Fruit fly (Drosophila melanogaster) ovary, adult (tissue): ENCODE data around the gene Atg8a.

Source experiments
- CG17801 ChIP-seq: fragments of 200-800 bp; optimal IDR thresholded peaks from 2 replicates; lab custom pipeline; 2019; ENCODE audit warnings: missing biosample characterization, mild to moderate bottlenecking, missing genetic modification characterization, moderate library complexity; ENCODE audit not compliant: partially characterized antibody

Gene Atg8a

DNA sequence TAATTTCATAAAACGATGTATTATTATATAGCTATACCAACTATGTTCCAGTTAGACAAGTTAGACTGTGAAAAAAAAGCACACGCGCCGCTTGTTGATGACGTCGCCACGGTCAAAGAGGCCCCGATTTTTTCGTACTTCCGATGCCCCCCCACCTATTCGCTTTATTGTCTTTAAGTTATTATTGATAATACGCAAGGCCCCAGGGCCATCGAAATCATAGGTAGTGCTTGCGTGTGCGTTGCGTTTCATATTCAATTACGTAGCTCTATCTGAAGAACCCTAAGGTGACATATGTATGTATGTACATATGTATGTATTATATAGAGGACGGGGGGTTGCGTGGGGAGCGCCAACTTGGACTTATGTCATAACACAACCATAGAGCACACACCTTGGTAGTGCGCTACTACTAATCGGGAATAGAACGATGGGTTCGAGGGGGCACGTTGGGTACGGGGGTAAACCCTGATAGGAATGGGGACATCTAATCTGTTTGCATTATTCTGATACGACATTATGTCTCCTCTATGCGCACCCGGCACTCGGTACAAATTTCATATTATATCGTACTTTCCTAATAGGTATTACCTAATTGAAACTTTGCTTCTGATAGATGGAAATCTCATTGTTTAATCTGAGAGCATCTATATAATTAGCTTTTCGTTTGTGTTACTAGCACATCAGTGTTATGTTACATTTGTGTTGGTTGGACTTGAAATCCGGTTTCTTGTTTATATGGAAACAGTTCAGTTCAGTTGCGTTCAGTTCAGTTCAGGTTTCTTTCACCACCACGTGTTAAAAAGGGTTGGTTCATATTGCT lies 28.3 kb downstream of the Atg8a start:
- TF ChIP-seq CG17801 = no peak

DNA sequence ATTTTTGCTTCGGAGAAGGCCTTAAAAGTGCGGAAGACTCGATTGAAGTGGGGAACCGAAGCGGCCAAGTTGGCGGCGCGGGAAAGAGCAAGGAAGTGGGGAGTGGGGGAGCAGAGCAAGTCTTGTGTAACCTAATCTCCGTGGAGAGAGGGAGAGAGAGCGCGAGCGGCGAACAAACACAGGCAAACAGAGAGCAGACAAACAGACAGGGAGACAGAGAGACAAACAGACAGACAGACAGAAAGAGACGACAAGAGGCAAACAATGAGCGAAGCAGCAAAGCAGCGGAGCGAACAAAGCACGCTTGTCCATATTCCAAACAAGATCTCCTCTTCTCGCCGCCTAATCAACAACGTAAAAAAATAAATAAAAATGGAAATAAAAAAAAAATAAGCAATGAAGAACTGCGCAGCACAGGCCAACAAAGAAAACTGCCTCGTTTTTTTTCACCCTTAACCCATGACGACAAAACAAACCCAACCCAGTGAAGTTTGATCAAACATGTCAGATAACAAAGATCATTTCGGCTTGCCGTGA lies 29.2 kb downstream of the Atg8a start:
- TF ChIP-seq CG17801 = no peak

DNA sequence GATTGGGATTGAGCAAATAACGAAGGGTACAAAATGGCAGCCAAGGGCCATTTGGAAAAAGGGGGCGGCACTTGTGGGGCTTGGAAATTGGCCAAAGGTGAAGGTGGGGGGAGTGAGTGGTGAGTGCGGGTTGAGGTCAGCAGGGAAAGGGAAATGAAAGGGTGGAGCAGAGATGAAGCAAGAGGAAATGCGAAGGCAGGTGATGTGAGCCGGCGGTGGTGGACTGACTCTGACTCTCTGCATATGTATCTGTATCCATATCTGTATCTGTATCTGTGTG lies 30.0 kb downstream of the Atg8a start:
- no peak for TF ChIP-seq CG17801

DNA sequence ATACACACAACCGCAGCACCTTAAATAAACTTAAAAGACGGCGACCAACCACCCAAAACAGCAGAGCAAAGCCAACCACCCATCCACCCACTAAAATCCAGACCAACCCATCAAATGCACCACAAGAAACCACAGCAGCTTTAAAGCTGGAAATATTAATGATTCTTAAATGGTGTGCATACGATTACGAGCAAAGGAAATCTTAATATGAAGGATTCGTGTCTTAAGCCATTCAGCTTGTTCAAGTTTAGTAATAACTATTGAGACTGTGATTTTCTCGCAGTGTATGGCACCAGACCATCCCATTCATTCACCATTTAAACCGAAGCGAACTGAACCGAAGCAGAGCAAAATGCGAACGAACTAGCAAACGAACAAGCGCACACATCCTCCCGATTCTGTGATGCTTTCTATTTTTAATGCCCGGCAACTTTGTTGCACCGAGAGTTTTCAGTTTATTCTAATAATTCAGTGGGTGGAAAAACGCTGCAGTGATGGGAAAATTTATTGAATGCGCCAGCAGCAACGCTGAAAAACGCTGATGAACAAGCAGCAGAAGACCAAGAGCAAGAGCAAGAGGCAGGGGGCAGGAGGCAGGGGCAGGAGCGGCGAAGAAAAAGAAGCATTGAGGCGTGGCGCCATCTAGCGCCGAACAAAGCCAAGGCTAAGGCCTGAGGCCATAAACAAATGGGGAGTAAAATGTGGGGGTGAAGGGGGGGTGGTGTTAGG lies 30.6 kb downstream of the Atg8a start:
- no peak for TF ChIP-seq CG17801

DNA sequence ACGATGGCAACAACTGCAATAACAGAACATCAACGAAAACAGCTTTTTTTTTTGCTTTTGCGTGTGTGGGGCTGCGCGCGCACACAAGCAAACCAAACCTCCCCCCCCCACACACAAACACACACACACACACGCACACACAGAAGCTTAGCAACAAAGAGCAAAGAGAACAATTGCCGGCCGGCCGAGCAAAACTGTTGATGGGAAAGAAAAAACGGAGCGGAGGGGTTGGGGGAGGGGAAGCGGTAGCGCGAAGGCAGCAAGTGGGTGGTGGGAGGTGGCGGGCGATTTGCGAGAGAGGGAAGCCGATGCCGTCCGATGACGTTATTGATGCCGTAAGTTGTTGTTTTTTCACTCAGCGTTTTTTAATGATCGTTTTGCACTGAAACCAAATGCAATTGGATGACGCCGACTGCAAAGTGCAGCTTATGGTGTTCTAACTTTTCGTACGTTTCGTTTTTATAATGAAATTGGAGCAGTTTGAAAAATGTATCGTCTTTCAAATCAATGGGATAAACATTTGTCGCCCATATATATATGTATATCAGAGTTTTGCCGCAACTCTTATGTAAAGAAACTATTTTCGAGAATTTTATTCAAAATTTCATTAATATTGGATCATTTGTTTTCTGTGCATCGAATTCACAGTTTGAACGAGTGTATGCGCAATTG lies 32.3 kb downstream of the Atg8a start:
- no peak for TF ChIP-seq CG17801

DNA sequence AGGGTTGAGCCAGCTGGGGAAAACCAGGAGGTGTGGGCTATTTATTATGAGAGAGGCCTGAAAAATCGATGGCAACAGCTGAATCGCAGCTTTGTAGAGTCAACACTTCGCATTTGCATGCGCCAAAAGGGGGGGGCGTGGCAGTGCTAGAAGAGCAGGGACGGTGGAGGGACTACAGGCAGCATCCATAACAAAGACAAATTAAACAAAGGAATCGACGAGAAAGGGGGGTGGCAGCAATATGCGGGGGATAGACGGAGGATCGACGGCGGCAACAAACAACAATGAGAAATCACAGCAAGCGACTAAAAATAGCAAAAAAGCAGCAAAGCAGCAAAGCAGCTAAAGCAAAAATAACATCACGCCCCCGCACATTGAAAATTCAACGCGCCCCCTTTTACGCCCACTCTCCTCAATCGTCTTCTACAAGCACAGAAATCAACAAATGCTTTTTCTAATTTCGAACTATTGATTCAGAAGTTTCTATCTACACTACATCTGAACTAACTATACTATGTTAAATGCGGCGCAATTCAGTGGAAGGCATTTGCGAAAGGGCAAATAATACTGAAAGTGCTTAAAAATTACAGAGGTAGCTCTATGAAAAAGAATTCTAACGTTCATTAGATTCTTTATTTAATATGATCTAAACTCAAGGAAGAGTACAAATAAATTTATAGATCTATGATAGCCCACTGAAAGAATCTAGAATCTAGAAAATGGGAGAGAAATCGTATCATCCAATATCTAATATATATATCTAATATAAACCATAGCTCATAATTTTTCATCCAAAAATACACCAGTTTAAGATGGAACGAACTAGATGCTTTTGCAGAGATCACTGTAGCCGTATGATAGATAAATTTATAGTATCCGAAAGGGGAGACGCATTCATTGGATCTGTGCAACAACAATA lies 33.1 kb downstream of the Atg8a start:
- no peak for TF ChIP-seq CG17801

DNA sequence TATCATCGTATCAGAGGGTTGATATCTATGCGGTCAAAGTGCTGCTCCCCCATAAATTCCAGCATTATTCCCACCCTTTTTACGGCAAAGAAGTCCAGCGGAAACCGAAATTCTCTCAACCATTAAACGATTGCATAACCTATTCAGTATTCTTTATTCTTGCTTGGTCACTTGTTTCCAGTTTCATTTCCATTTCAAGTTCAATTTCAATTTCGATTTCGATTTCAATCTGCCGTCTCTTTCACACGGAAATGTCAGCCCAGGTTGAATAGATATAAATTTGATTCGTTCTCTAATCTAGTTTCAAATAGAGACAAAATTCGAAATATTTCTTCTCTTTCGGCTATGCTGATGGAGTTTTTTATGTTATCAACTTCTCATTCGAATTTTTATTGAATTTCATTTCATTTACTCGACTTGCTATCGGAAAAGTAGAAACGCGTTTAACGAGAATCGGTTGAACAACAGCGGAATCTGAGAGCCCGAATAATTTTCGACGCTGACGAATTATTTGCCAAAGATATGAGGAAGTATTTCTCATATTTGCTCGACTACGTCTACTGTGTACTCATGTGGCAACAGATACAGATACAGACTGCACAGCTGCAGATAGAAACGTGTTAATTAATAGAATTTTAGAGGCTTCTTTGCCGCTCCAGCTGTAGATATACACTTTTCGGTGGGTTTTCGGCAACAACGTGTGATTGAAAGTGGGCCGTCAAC lies 35.2 kb downstream of the Atg8a start:
- no peak for TF ChIP-seq CG17801

DNA sequence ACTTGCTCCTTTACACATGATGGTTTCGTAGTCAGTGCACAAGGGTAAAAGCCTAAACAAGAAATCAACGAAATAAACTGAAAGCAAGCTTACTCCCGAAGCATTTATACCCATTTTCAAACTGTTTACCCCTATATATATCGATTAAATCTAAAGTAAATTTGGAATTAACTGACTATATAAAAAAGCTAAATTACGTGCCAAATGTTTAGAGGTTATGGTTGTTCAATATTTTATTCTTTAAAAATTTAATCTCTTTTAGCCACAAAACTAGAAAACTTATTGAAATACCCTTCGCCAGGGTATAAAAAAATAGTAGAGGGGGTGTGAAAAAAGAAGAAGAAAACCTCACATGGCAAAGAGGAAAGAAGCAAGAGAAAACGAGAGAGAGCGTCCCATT lies 36.3 kb downstream of the Atg8a start:
- TF ChIP-seq CG17801 = no peak

DNA sequence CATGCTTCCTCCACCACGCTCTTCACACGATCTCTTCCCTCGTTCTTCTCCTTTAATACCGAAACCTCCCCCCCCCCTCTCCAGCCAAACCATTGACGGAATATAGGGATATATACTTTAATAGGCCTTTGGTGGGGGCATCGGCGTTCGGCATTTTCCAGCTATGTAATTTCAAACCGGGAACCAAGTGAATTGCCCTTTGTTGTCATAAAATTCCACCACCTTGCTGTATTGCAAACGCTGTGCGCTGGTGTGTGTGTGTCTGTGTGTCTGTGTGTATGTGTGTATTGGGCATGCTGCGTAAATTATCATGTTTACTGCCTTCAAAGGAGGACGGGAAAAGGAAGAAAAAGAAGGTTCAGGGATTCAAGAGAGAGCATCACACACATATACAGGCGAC lies 36.8 kb downstream of the Atg8a start:
- TF ChIP-seq CG17801 = no peak

DNA sequence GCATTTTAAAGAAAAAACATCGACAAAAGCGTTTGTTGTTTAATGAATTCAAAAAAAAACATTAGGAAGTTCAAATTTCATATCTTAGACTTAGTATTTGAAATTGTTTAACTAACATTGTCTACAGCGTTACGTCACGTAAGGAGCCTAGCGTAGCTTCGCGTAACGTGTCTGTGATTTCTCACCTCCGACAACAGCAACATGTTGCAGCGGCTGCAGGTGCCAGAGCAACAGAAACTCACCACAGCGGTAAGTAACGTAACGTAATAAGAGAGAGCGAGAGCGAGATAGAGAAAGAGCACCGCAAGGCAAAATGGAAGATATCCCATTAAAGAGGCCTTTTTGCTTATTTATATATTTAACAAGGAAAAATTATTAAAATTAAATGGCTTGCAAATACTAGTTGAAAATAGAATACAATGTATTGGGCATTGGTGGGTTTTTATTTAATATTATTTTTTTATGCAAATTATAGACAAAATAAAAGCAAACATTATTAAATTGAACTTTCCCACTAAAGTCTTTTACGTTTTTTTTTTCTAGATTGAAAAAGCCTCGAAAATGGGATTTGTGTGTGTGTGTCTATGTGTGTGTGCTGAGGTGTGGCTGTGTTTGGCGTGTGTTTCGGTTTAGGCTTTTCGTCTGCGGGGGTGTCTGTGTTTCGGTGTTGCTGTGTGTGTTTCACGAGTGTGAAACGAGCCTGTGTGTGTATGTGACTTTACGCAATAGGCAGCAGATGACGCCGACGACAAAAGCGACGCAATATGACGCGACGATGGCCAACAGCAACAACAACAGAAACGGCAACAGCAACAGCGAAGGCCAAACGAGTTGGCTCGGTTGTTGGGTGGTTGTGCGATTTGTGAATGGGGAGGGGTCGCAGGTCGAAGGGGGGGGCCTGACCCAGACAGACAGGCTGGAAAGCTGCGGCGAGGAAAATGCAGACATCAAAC lies 37.9 kb downstream of the Atg8a start:
- no peak for TF ChIP-seq CG17801

DNA sequence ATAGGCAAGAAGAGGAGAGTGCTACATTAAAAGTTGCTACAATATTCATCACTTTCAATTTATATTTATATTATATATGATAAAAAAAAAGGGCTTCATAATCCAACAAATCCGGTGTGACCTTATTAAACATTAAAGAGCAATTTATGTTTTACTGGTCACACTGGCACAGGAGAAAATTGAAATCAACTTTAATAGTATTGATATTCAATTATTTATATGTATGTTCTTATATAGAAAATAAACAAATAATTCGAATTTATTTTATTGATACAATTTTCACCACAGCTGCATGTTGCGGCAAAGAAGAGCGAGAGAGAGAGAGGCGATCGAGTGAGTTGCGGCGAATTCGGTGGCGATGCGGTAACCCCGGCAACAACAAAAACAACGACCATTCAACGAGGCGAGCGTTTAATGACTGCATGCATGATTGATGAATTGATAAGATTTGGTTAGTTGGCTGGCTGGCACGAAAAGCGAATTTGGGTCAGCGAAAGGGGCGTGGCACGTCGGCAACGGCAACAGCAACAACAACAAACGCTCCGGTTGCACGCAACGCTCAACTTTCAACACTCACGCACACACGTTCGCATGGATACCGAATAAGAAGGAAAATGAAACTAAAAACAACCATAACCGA lies 38.8 kb downstream of the Atg8a start:
- TF ChIP-seq CG17801 = no peak

DNA sequence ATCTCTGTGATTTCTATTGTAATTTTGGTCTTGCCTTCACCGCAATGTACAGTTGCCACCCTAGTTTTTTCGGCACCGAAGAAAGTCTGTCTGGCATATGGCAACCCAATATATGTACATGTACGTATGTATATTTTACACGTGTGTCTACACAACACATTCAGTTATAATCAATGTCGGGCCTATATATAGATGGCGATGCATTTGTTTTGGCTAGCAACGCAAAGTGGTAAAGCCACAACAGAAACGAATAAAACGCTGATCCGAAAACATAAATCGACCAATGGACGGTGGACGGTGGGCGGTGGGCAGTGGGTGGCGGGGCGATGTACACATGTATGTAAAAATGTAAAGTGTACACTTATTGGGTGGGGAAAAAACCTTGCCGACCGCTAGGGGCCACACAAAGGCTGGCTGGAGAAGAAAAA lies 39.6 kb downstream of the Atg8a start:
- TF ChIP-seq CG17801 = no peak

DNA sequence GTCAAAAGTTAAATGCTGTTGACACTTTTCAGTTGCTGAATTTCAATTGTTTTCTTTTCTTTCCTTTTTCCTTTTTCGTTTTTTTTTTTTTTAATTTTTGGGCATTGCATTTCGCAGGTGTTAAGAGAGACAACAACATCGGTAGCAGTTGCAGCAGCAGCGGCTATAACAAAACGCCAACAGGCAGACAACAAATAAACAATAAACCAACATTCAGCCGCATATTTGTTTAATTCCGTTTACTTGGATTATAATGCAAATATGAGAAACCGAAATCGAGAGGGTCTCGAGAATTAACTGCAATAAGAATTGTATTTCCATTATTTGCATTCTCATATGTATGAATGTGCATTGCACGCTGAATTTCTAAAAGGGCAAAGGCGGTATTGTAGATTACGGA lies 40.1 kb downstream of the Atg8a start:
- no peak for TF ChIP-seq CG17801

DNA sequence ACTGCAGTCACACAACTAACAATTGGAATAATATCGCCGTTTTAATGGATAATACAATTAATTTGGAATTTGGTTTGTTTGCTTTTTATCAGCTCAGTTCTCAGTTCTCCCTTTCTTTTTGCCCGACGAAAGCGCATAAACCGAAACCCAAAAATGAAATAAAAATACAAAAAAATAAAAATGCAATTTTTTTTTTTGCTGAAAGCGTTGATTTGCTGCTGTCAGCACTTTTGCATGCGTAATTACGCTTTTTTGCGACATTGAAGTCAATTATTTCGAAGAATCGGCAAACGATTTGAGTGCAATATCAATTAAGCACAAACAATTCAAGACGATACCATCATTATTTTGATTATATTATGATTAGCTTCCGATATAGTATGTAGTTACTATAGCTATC lies 40.8 kb downstream of the Atg8a start:
- TF ChIP-seq CG17801 = peak; percentile 82
